Fruit fly (Drosophila melanogaster) whole organism, embryonic: Measurements from ENCODE around the gene Arc42.

Source experiments
- CG16813 ChIP-seq: fragments of 200-800 bp; sonication (Bioruptor generic); IDR thresholded peaks from 3 replicates; pipeline ENCODE4 v1.3.6; 2022; ENCODE audit warnings: missing biosample characterization, missing genetic modification characterization; ENCODE audit not compliant: partially characterized antibody
- Fer1 ChIP-seq: fragments of 200-800 bp; sonication (Bioruptor generic); optimal IDR thresholded peaks from 2 replicates; lab custom pipeline; 2017; ENCODE audit warnings: missing biosample characterization, mild to moderate bottlenecking, missing genetic modification characterization
- Lpt ChIP-seq: fragments of >200 bp; optimal IDR thresholded peaks from 2 replicates; lab custom pipeline; 2018; ENCODE audit warnings: missing biosample characterization, missing genetic modification characterization
- Nf-YA ChIP-seq: fragments of 200-800 bp; sonication (Bioruptor generic); IDR thresholded peaks from 2 replicates; pipeline ENCODE4 v1.3.6; 2022; ENCODE audit warnings: missing biosample characterization, missing genetic modification characterization
- ems ChIP-seq: fragments of 200-800 bp; sonication (Bioruptor generic); optimal IDR thresholded peaks from 3 replicates; lab custom pipeline; 2016; ENCODE audit warnings: missing biosample characterization, missing genetic modification characterization
- nerfin-2 ChIP-seq: fragments of 200-800 bp; sonication (Bioruptor generic); IDR thresholded peaks from 2 replicates; pipeline ENCODE4 v1.3.6; 2022; ENCODE audit warnings: missing biosample characterization, missing genetic modification characterization; ENCODE audit not compliant: partially characterized antibody
- pum ChIP-seq: fragments of 200-800 bp; sonication (Bioruptor generic); optimal IDR thresholded peaks from 2 replicates; lab custom pipeline; 2016; ENCODE audit warnings: missing biosample characterization, missing genetic modification characterization
- sim ChIP-seq: fragments of 200-800 bp; sonication (Bioruptor generic); IDR thresholded peaks from 2 replicates; pipeline ENCODE4 v1.3.6; 2022; ENCODE audit warnings: missing biosample characterization, missing genetic modification characterization
- tio ChIP-seq: fragments of 200-800 bp; sonication (Bioruptor generic); optimal IDR thresholded peaks from 2 replicates; lab custom pipeline; 2017; ENCODE audit warnings: missing biosample characterization, missing genetic modification characterization, inconsistent platforms

DNA sequence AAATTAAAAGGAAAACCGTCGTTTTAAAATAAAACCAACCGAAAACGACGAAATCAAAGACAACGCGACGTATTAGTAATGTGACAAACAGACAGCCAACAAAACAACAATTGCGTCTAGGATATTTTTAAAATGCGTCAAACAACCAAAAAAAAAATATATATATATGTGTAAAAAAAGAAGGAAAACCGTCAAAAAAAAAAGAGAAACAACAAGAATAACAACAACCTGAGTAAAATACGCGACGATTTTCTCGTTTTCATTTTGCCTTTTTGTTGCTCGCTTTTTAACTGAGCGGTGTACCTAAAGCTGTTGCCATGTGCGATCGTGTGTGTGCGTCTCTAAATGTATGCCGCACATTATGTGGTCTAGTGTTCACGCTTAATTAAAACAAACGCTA lies 44.0 kb upstream of the Arc42 start:
- TF ChIP-seq pum (GFP tag; lab: Kevin White, UChicago), result no peak
- no peak for TF ChIP-seq Lpt
- no peak for TF ChIP-seq ems
- no peak for TF ChIP-seq tio (GFP tag; lab: Kevin White, UChicago)
- TF ChIP-seq Nf-YA (GFP tag; lab: Robert Waterston, UW), result no peak
- no peak for TF ChIP-seq nerfin-2
- TF ChIP-seq CG16813 (GFP tag; lab: Robert Waterston, UW), result no peak
- TF ChIP-seq Fer1 (GFP tag; lab: Kevin White, UChicago), result no peak
- TF ChIP-seq sim (GFP tag; lab: Robert Waterston, UW), result no peak
